Worm (Caenorhabditis elegans) whole organism, young adult: ENCODE results near the gene rab-19.

ENCODE experiments used
- B0019.2 ChIP-seq: fragments of 200-800 bp; sonication (Bioruptor generic); conservative IDR thresholded peaks from 2 replicates; pipeline ENCODE4 v1.3.6; 2022; ENCODE audit warnings: missing genetic modification reagents, missing genetic modification characterization, missing compliant biosample characterization
- C06A6.2 ChIP-seq: fragments of 200-800 bp; sonication (Bioruptor generic); conservative IDR thresholded peaks from 2 replicates; pipeline ENCODE4 v1.3.6; 2022; ENCODE audit warnings: missing genetic modification characterization, missing compliant biosample characterization
- C17E4.6 ChIP-seq: fragments of 200-800 bp; sonication (Bioruptor generic); IDR thresholded peaks from 2 replicates; pipeline ENCODE4 v1.3.6; 2022; ENCODE audit warnings: missing genetic modification reagents, missing genetic modification characterization, missing compliant biosample characterization
- F22D6.2 ChIP-seq: sonication (generic microtip); optimal IDR thresholded peaks from 2 replicates; lab custom pipeline; 2016; ENCODE audit warnings: mild to moderate bottlenecking, missing genetic modification characterization, missing compliant biosample characterization
- F52B5.7 ChIP-seq: sonication (generic microtip); optimal IDR thresholded peaks from 2 replicates; lab custom pipeline; 2016; ENCODE audit warnings: mild to moderate bottlenecking, missing genetic modification characterization, missing compliant biosample characterization
- F57C9.4 ChIP-seq: sonication (generic microtip); optimal IDR thresholded peaks from 2 replicates; lab custom pipeline; 2017; ENCODE audit warnings: mild to moderate bottlenecking, missing genetic modification characterization, missing compliant biosample characterization
- T07F8.4 ChIP-seq: sonication (generic microtip); optimal IDR thresholded peaks from 2 replicates; lab custom pipeline; 2016; ENCODE audit warnings: mild to moderate bottlenecking, missing genetic modification characterization, moderate library complexity, missing compliant biosample characterization
- T26A5.8 ChIP-seq: sonication (generic microtip); optimal IDR thresholded peaks from 2 replicates; lab custom pipeline; 2016; ENCODE audit warnings: missing genetic modification characterization, missing compliant biosample characterization
- Y95B8A.8 ChIP-seq: fragments of 200-800 bp; sonication (Bioruptor generic); IDR thresholded peaks from 2 replicates; pipeline ENCODE4 v1.3.6; 2022; ENCODE audit warnings: missing genetic modification reagents, missing genetic modification characterization, missing compliant biosample characterization
- ZK185.1 ChIP-seq: sonication (generic microtip); optimal IDR thresholded peaks from 2 replicates; lab custom pipeline; 2016; ENCODE audit warnings: mild to moderate bottlenecking, missing genetic modification characterization, missing compliant biosample characterization; ENCODE audit not compliant: poor library complexity, severe bottlenecking
- ama-1 ChIP-seq, 3 experiments: fragments of 150-350 bp in 1 of 3; sonication (generic microtip) in 2 of 3; optimal IDR thresholded peaks; 2 replicates each; lab custom pipeline; 2014 to 2018; ENCODE audit warnings: missing biosample characterization in 2 of 3, missing genetic modification characterization in 2 of 3, missing genetic modification reagents in 2 of 3
- aptf-2 ChIP-seq: fragments of 200-800 bp; sonication (Bioruptor generic); conservative IDR thresholded peaks from 2 replicates; pipeline ENCODE4 v1.3.6; 2022; ENCODE audit warnings: missing genetic modification reagents, missing genetic modification characterization, missing compliant biosample characterization
- atf-7 ChIP-seq: sonication (generic microtip); optimal IDR thresholded peaks from 2 replicates; lab custom pipeline; 2017; ENCODE audit warnings: mild to moderate bottlenecking, missing genetic modification characterization, missing compliant biosample characterization
- attf-6 ChIP-seq: fragments of 200-800 bp; sonication (Bioruptor generic); IDR thresholded peaks from 2 replicates; pipeline ENCODE4 v1.3.6; 2022; ENCODE audit warnings: missing genetic modification reagents, missing genetic modification characterization, missing compliant biosample characterization
- bed-2 ChIP-seq: fragments of 200-800 bp; sonication (Bioruptor generic); IDR thresholded peaks from 2 replicates; pipeline ENCODE4 v1.3.6; 2022; ENCODE audit warnings: missing genetic modification reagents, missing genetic modification characterization, missing compliant biosample characterization
- ceh-27 ChIP-seq: fragments of 200-800 bp; sonication (Bioruptor generic); optimal IDR thresholded peaks from 2 replicates; lab custom pipeline; 2018; ENCODE audit warnings: mild to moderate bottlenecking, missing genetic modification characterization, moderate library complexity, missing compliant biosample characterization
- dox-1 ChIP-seq: fragments of 200-800 bp; sonication (Bioruptor generic); IDR thresholded peaks from 2 replicates; pipeline ENCODE4 v1.3.6; 2022; ENCODE audit warnings: missing genetic modification reagents, missing genetic modification characterization, missing compliant biosample characterization
- dpl-1 ChIP-seq: fragments of 150-350 bp; optimal IDR thresholded peaks from 2 replicates; lab custom pipeline; 2014; ENCODE audit warnings: missing biosample characterization, missing genetic modification reagents, missing genetic modification characterization
- egl-18 ChIP-seq: fragments of 200-800 bp; sonication (Bioruptor generic); IDR thresholded peaks from 2 replicates; pipeline ENCODE4 v1.3.6; 2022; ENCODE audit warnings: missing genetic modification reagents, missing genetic modification characterization, missing compliant biosample characterization
- him-1 ChIP-seq: sonication (generic microtip); optimal IDR thresholded peaks from 2 replicates; lab custom pipeline; 2016; ENCODE audit warnings: missing genotype, missing genetic modification reagents, missing genetic modification characterization, missing compliant biosample characterization
- hlh-12 ChIP-seq: sonication (generic microtip); optimal IDR thresholded peaks from 2 replicates; lab custom pipeline; 2016; ENCODE audit warnings: missing genetic modification characterization, missing compliant biosample characterization
- hlh-26 ChIP-seq: fragments of 200-800 bp; sonication (Bioruptor generic); conservative IDR thresholded peaks from 2 replicates; pipeline ENCODE4 v1.3.6; 2022; ENCODE audit warnings: missing genetic modification reagents, missing genetic modification characterization, missing compliant biosample characterization
- hsf-1 ChIP-seq: fragments of 200-800 bp; sonication (Bioruptor generic); IDR thresholded peaks from 2 replicates; pipeline ENCODE4 v1.3.6; 2022; ENCODE audit warnings: missing genetic modification reagents, missing genetic modification characterization, missing compliant biosample characterization
- let-607 ChIP-seq, 2 experiments: fragments of 200-800 bp in 1 of 2; sonication (Bioruptor generic) in 1 of 2; sonication (generic microtip) in 1 of 2; optimal IDR thresholded peaks; 2 replicates each; lab custom pipeline; 2016 to 2018; ENCODE audit warnings: mild to moderate bottlenecking in 2 of 2, missing compliant biosample characterization in 2 of 2, missing genetic modification characterization in 2 of 2, moderate library complexity in 2 of 2, missing genotype in 1 of 2
- lin-35 ChIP-seq, 3 experiments: fragments of 150-350 bp in 2 of 3; sonication (generic microtip) in 1 of 3; optimal IDR thresholded peaks; 2 replicates each; lab custom pipeline; 2014 to 2018; ENCODE audit warnings: missing biosample characterization in 3 of 3, missing genetic modification characterization in 3 of 3, missing genetic modification reagents in 3 of 3
- lsy-27 ChIP-seq: sonication (generic microtip); optimal IDR thresholded peaks from 2 replicates; lab custom pipeline; 2017; ENCODE audit warnings: missing genetic modification characterization, mild to moderate bottlenecking, missing compliant biosample characterization, antibody characterized with exemption, missing genotype, borderline replicate concordance; ENCODE audit not compliant: insufficient read depth
- mcd-1 ChIP-seq: fragments of 200-800 bp; sonication (Bioruptor generic); IDR thresholded peaks from 2 replicates; pipeline ENCODE4 v1.3.6; 2022; ENCODE audit warnings: missing genetic modification reagents, missing genetic modification characterization, missing compliant biosample characterization
- mel-28 ChIP-seq: sonication (generic microtip); optimal IDR thresholded peaks from 2 replicates; lab custom pipeline; 2016; ENCODE audit warnings: borderline replicate concordance, mild to moderate bottlenecking, missing genetic modification characterization, missing compliant biosample characterization
- mes-4 ChIP-seq: sonication (generic microtip); optimal IDR thresholded peaks from 2 replicates; lab custom pipeline; 2016; ENCODE audit warnings: missing genotype, missing genetic modification characterization, missing compliant biosample characterization
- nfyb-1 ChIP-seq: fragments of 200-800 bp; sonication (Bioruptor generic); IDR thresholded peaks from 2 replicates; pipeline ENCODE4 v1.3.6; 2022; ENCODE audit warnings: missing genetic modification reagents, missing genetic modification characterization, missing compliant biosample characterization
- nhr-179 ChIP-seq: sonication (generic microtip); optimal IDR thresholded peaks from 2 replicates; lab custom pipeline; 2016; ENCODE audit warnings: mild to moderate bottlenecking, missing genetic modification characterization, missing compliant biosample characterization
- nhr-80 ChIP-seq: sonication (generic microtip); optimal IDR thresholded peaks from 2 replicates; lab custom pipeline; 2016; ENCODE audit warnings: missing genetic modification characterization, missing compliant biosample characterization
- pbrm-1 ChIP-seq: fragments of 200-800 bp; sonication (Bioruptor generic); IDR thresholded peaks from 2 replicates; pipeline ENCODE4 v1.3.6; 2022; ENCODE audit warnings: missing genetic modification reagents, missing genetic modification characterization, missing compliant biosample characterization
- rec-8 ChIP-seq, 2 experiments: sonication (generic microtip); optimal IDR thresholded peaks; 2 replicates each; lab custom pipeline; 2016; ENCODE audit warnings: mild to moderate bottlenecking in 2 of 2, missing genetic modification characterization in 2 of 2, missing genetic modification reagents in 2 of 2, missing genotype in 2 of 2, missing biosample characterization in 1 of 2, missing compliant biosample characterization in 1 of 2, moderate library complexity in 1 of 2
- snpc-1.3 ChIP-seq: sonication (generic microtip); optimal IDR thresholded peaks from 2 replicates; lab custom pipeline; 2017; ENCODE audit warnings: missing genetic modification characterization, mild to moderate bottlenecking, missing compliant biosample characterization, antibody characterized with exemption, moderate library complexity, missing genotype, missing genetic modification reagents; ENCODE audit not compliant: insufficient read depth
- snpc-4 ChIP-seq, 5 experiments: fragments of 150-350 bp in 1 of 5; sonication (generic microtip) in 4 of 5; optimal IDR thresholded peaks; 2 replicates each; lab custom pipeline; 2014 to 2018; ENCODE audit warnings: missing genetic modification characterization in 5 of 5, missing biosample characterization in 3 of 5, antibody characterized with exemption in 2 of 5, mild to moderate bottlenecking in 2 of 5, missing compliant biosample characterization in 2 of 5, missing genotype in 2 of 5, moderate library complexity in 2 of 5, missing genetic modification reagents in 1 of 5
- somi-1 ChIP-seq: fragments of 200-800 bp; sonication (Bioruptor generic); optimal IDR thresholded peaks from 2 replicates; lab custom pipeline; 2018; ENCODE audit warnings: mild to moderate bottlenecking, missing genetic modification characterization, missing compliant biosample characterization
- unc-62 ChIP-seq: fragments of 150-350 bp; optimal IDR thresholded peaks from 2 replicates; lab custom pipeline; 2014; ENCODE audit warnings: missing biosample characterization, missing genetic modification reagents, missing genetic modification characterization
- xnd-1 ChIP-seq: sonication (generic microtip); optimal IDR thresholded peaks from 2 replicates; lab custom pipeline; 2016; ENCODE audit warnings: missing genotype, missing genetic modification reagents, missing genetic modification characterization, missing compliant biosample characterization
- ztf-18 ChIP-seq: sonication (generic microtip); optimal IDR thresholded peaks from 2 replicates; lab custom pipeline; 2016; ENCODE audit warnings: missing genotype, mild to moderate bottlenecking, missing genetic modification characterization, missing compliant biosample characterization
- ztf-22 ChIP-seq: fragments of 200-800 bp; sonication (Bioruptor generic); optimal IDR thresholded peaks from 2 replicates; lab custom pipeline; 2018; ENCODE audit warnings: mild to moderate bottlenecking, missing genetic modification characterization, moderate library complexity, missing compliant biosample characterization
- ztf-26 ChIP-seq: sonication (generic microtip); optimal IDR thresholded peaks from 2 replicates; lab custom pipeline; 2017; ENCODE audit warnings: missing genetic modification characterization, missing compliant biosample characterization
- ztf-28 ChIP-seq: fragments of 200-800 bp; sonication (Bioruptor generic); IDR thresholded peaks from 2 replicates; pipeline ENCODE4 v1.3.6; 2022; ENCODE audit warnings: missing genetic modification reagents, missing genetic modification characterization, missing compliant biosample characterization
- ztf-3 ChIP-seq: fragments of 200-800 bp; sonication (Bioruptor generic); optimal IDR thresholded peaks from 2 replicates; lab custom pipeline; 2018; ENCODE audit warnings: mild to moderate bottlenecking, missing genetic modification characterization, missing compliant biosample characterization

The rab-19 gene

DNA sequence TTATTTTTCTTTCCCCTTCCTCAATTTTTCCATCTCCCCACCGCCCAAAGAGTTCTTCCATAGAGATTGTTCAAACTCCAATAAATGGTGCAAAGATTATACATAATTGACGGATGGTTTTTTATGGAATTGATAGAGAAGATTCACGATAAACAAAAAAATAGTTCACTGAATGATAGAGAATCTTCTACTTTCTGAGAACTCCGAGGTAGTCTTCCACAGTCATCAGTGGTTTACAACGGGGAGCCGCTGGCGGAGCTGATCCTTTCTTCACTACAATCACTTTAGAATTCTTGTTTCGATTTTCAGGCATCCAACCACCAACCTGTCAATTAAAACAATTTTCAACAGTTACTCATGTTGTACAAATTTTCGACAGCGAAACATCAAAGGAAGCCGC, 28.2 kb downstream of the rab-19 start (continued):
- no peak for TF ChIP-seq aptf-2 (GFP tag; lab: Robert Waterston, UW)
- TF ChIP-seq F52B5.7 = peak; percentile 15
- TF ChIP-seq hsf-1 (GFP tag; lab: Robert Waterston, UW) = peak; percentile 63
- TF ChIP-seq rec-8 (tag; optimal IDR thresholded peaks at IDR 0.05; lab: Kevin White, UChicago) = no peak
- TF ChIP-seq ztf-22 (GFP tag; lab: Kevin White, UChicago) = no peak
- no peak for TF ChIP-seq dox-1
- no peak for TF ChIP-seq T26A5.8 (tag; lab: Kevin White, UChicago)
- no peak for TF ChIP-seq mes-4 (tag; lab: Kevin White, UChicago)
- TF ChIP-seq Y95B8A.8 (GFP tag; lab: Robert Waterston, UW) = no peak
- TF ChIP-seq egl-18 (GFP tag; lab: Robert Waterston, UW) = no peak
- no peak for TF ChIP-seq ceh-27
- TF ChIP-seq bed-2 = no peak
- no peak for TF ChIP-seq nfyb-1 (GFP tag; lab: Robert Waterston, UW)
- no peak for TF ChIP-seq ztf-26 (tag; lab: Kevin White, UChicago)
- TF ChIP-seq mel-28 (tag; lab: Kevin White, UChicago) = no peak
- no peak for TF ChIP-seq B0019.2 (GFP tag; lab: Robert Waterston, UW)
- peak; percentile 58 for TF ChIP-seq him-1 (tag; lab: Kevin White, UChicago)
- no peak for TF ChIP-seq nhr-179
- TF ChIP-seq mcd-1 (GFP tag; lab: Robert Waterston, UW) = no peak
- no peak for TF ChIP-seq lin-35 (GFP tag; optimal IDR thresholded peaks at IDR 0.05; lab: Kevin White, UChicago)
- TF ChIP-seq snpc-4 (GFP tag; optimal IDR thresholded peaks at IDR 0.05; lab: Kevin White, UChicago) = no peak
- TF ChIP-seq snpc-4 (tag; optimal IDR thresholded peaks at IDR 0.05; lab: Kevin White, UChicago) = peak in 1 of 4 experiments; percentile 44
- TF ChIP-seq C17E4.6 = no peak
- TF ChIP-seq somi-1 (GFP tag; lab: Kevin White, UChicago) = no peak
- TF ChIP-seq attf-6 (GFP tag; lab: Robert Waterston, UW) = peak; percentile 74
- 0 out of 2 replicates have a peak, but pooled peaks have one; percentile 45 for TF ChIP-seq pbrm-1 (GFP tag; lab: Robert Waterston, UW)
- no peak for TF ChIP-seq hlh-26 (GFP tag; lab: Robert Waterston, UW)
- no peak for TF ChIP-seq T07F8.4
- no peak for TF ChIP-seq let-607 (tag; optimal IDR thresholded peaks at IDR 0.05; lab: Kevin White, UChicago)
- no peak for TF ChIP-seq xnd-1
- no peak for TF ChIP-seq F57C9.4 (tag; lab: Kevin White, UChicago)
- no peak for TF ChIP-seq ztf-28 (GFP tag; lab: Robert Waterston, UW)

ce11 chrIV:13354044-13354443, 30.1 kb downstream of the rab-19 start:
- TF ChIP-seq F22D6.2 (tag; lab: Kevin White, UChicago) (no peak), ztf-18 (tag; lab: Kevin White, UChicago) (no peak)

ce11 chrIV:13353143-13353773, 30.9 kb downstream of the rab-19 start, which contains the start of the genes rec-8 and mex-5:
Gene rec-8 (minus strand): TSS chrIV:13353193.
Gene mex-5 (plus strand): TSS chrIV:13353723.
- TF ChIP-seq somi-1 (GFP tag; lab: Kevin White, UChicago) (no peak), ama-1 (optimal IDR thresholded peaks at IDR 0.05; lab: Kevin White, UChicago) (no peak), ama-1 (GFP tag; optimal IDR thresholded peaks at IDR 0.05; lab: Kevin White, UChicago) (no peak), nhr-80 (no peak), hlh-12 (tag; lab: Kevin White, UChicago) (no peak), unc-62 (GFP tag; lab: Kevin White, UChicago) (no peak), lin-35 (GFP tag; optimal IDR thresholded peaks at IDR 0.05; lab: Kevin White, UChicago) (peak in 2 of 3 experiments; percentile 55 to 84), ztf-3 (GFP tag; lab: Kevin White, UChicago) (no peak), atf-7 (tag; lab: Kevin White, UChicago) (no peak), dox-1 (peak; percentile 57; the same call in 1 of the 2 replicates), pbrm-1 (GFP tag; lab: Robert Waterston, UW) (no peak; the same call in 1 of the 2 replicates), dpl-1 (peak; percentile 92), snpc-1.3 (tag; lab: Kevin White, UChicago) (peak; percentile 90), C06A6.2 (no peak), ZK185.1 (no peak), lsy-27 (no peak)
